Fruit fly (Drosophila melanogaster): ENCODE results near the gene Ran.
A peak's percentile ranks its signal among the peaks of the same experiment; 100 is the strongest.

The Ran gene

DNA sequence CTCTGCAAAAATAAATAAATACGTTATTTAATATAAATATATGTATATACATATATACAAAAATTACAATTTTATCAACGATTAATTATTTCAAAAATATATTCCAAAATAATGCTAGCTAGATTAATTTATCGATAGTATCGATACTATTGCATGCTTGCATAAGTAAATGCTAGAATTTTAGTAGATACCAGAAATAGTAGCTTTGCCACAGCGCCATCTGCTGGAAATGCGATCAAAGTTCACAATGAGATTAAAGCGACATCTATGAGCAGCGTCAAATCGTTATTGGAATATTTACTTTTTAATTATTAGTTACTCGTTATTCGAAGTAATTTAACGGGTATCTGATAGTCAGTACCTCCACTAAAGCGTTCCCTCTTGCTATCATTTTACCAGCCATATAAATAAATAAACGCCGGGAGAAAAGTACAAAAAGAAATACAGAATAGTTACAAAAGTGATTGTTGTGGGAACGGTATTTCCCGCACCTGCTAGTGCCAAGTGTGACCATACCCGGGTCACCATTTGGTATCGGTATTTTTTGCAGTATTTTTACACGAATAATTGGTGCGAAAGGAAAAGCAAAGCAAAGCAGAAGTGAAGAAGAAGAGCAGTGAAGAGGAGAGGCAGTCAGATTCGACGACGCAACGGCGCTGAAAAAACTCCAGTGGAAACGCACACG is 5.5 kb upstream of the Ran start, which contains the start of the genes rtv and Dlic (continued):
- TF ChIP-seq D19B (GFP tag; optimal IDR thresholded peaks at IDR 0.05), result peak; percentile 57
- peak; percentile 92 for TF ChIP-seq CG17385 (GFP tag; optimal IDR thresholded peaks at IDR 0.05)
- peak; percentile 20 for TF ChIP-seq gem (tag; optimal IDR thresholded peaks at IDR 0.05)
- no peak for TF ChIP-seq CG8089 (GFP tag; optimal IDR thresholded peaks at IDR 0.05)
- peak; percentile 54; the same call in 1 of the 2 replicates for TF ChIP-seq nerfin-2 (GFP tag; IDR thresholded peaks at IDR 0.05; ENCODE audit: partially characterized antibody)
- peak; percentile 72 for TF ChIP-seq CG12659 (GFP tag; optimal IDR thresholded peaks at IDR 0.05)
- no peak for TF ChIP-seq prd (optimal IDR thresholded peaks at IDR 0.05)
- TF ChIP-seq prd (GFP tag; IDR thresholded peaks at IDR 0.05), result 0 out of 3 replicates have a peak, but pooled peaks have one; percentile 16
- TF ChIP-seq CG1233 (GFP tag; optimal IDR thresholded peaks at IDR 0.05), result peak; percentile 17
- no peak for TF ChIP-seq ac (GFP tag; optimal IDR thresholded peaks at IDR 0.05)
- no peak for TF ChIP-seq CG30431 (GFP tag; optimal IDR thresholded peaks at IDR 0.05)
- TF ChIP-seq CG16779 (GFP tag; IDR thresholded peaks at IDR 0.05), result no peak
- peak; percentile 12 for TF ChIP-seq Atf-2 (GFP tag; optimal IDR thresholded peaks at IDR 0.05)
- TF ChIP-seq CG12071 (GFP tag; optimal IDR thresholded peaks at IDR 0.05), result no peak
- TF ChIP-seq Mrtf (GFP tag; IDR thresholded peaks at IDR 0.05), result 0 out of 3 replicates have a peak, but pooled peaks have one; percentile 23
- TF ChIP-seq D19A (tag; optimal IDR thresholded peaks at IDR 0.05), result no peak
- TF ChIP-seq CG13894 (tag; optimal IDR thresholded peaks at IDR 0.05), result peak; percentile 53
- TF ChIP-seq bcd (GFP tag; optimal IDR thresholded peaks at IDR 0.05), result peak; percentile 16
- peak; percentile 28 for TF ChIP-seq phol (tag; optimal IDR thresholded peaks at IDR 0.05)
- TF ChIP-seq mam (GFP tag; optimal IDR thresholded peaks at IDR 0.05), result peak; percentile 33
- peak; percentile 63 for TF ChIP-seq inv (GFP tag; IDR thresholded peaks at IDR 0.05; ENCODE audit: partially characterized antibody)
- TF ChIP-seq CG10366 (GFP tag; IDR thresholded peaks at IDR 0.05), result no peak
- TF ChIP-seq az2 (GFP tag; optimal IDR thresholded peaks at IDR 0.05), result peak; percentile 29
- TF ChIP-seq dpn (GFP tag; optimal IDR thresholded peaks at IDR 0.05), result peak; percentile 8 to 30
- no peak for TF ChIP-seq Max (GFP tag; optimal IDR thresholded peaks at IDR 0.05)
- TF ChIP-seq Bgb (GFP tag; IDR thresholded peaks at IDR 0.05; ENCODE audit: partially characterized antibody), result peak; percentile 57; the same call in 1 of the 2 replicates
- no peak for TF ChIP-seq dm (GFP tag; optimal IDR thresholded peaks at IDR 0.05)
- TF ChIP-seq croc (GFP tag; conservative IDR thresholded peaks at IDR 0.05), result no peak
- TF ChIP-seq CG1024 (GFP tag; IDR thresholded peaks at IDR 0.05), result no peak
- TF ChIP-seq trh (GFP tag; optimal IDR thresholded peaks at IDR 0.05), result no peak
- TF ChIP-seq Dip3 (GFP tag; optimal IDR thresholded peaks at IDR 0.05), result no peak
- TF ChIP-seq CG3838 (GFP tag; optimal IDR thresholded peaks at IDR 0.05), result no peak
- no peak for TF ChIP-seq CG11560 (tag; IDR thresholded peaks at IDR 0.05)
- TF ChIP-seq vnd (GFP tag; IDR thresholded peaks at IDR 0.05; ENCODE audit: partially characterized antibody), result peak; percentile 45; the same call in 1 of the 3 replicates
- TF ChIP-seq hbn (GFP tag; IDR thresholded peaks at IDR 0.05; ENCODE audit: partially characterized antibody), result peak; percentile 82
- TF ChIP-seq sqz (GFP tag; optimal IDR thresholded peaks at IDR 0.05), result no peak
- peak; percentile 51 for TF ChIP-seq Ets97D (GFP tag; optimal IDR thresholded peaks at IDR 0.05)
- TF ChIP-seq Nf-YC (tag; optimal IDR thresholded peaks at IDR 0.05), result no peak
- TF ChIP-seq grau (tag; optimal IDR thresholded peaks at IDR 0.05), result peak; percentile 21
- peak; percentile 30 for TF ChIP-seq CG8924 (tag; optimal IDR thresholded peaks at IDR 0.05)
- TF ChIP-seq nerfin-1 (tag; optimal IDR thresholded peaks at IDR 0.05), result peak; percentile 74
- TF ChIP-seq ERR (GFP tag; optimal IDR thresholded peaks at IDR 0.05), result no peak
- TF ChIP-seq usp (GFP tag; optimal IDR thresholded peaks at IDR 0.05), result no peak
- TF ChIP-seq MESR4 (GFP tag; optimal IDR thresholded peaks at IDR 0.05), result no peak
- peak; percentile 48; the same call in 2 of the 3 replicates for TF ChIP-seq CG17361 (GFP tag; IDR thresholded peaks at IDR 0.05)
- no peak for TF ChIP-seq ci (GFP tag; IDR thresholded peaks at IDR 0.05)
- peak; percentile 20 for TF ChIP-seq exex (tag; optimal IDR thresholded peaks at IDR 0.05)
- TF ChIP-seq CG42726 (GFP tag; IDR thresholded peaks at IDR 0.05; ENCODE audit: partially characterized antibody), result 0 out of 2 replicates have a peak, but pooled peaks have one; percentile 37
- peak; percentile 56 for TF ChIP-seq CG30020 (tag; optimal IDR thresholded peaks at IDR 0.05)

Data from whole organism, embryonic.